Fruit fly (Drosophila melanogaster): ENCODE results near the gene CG12078.

CG12078 gene

DNA sequence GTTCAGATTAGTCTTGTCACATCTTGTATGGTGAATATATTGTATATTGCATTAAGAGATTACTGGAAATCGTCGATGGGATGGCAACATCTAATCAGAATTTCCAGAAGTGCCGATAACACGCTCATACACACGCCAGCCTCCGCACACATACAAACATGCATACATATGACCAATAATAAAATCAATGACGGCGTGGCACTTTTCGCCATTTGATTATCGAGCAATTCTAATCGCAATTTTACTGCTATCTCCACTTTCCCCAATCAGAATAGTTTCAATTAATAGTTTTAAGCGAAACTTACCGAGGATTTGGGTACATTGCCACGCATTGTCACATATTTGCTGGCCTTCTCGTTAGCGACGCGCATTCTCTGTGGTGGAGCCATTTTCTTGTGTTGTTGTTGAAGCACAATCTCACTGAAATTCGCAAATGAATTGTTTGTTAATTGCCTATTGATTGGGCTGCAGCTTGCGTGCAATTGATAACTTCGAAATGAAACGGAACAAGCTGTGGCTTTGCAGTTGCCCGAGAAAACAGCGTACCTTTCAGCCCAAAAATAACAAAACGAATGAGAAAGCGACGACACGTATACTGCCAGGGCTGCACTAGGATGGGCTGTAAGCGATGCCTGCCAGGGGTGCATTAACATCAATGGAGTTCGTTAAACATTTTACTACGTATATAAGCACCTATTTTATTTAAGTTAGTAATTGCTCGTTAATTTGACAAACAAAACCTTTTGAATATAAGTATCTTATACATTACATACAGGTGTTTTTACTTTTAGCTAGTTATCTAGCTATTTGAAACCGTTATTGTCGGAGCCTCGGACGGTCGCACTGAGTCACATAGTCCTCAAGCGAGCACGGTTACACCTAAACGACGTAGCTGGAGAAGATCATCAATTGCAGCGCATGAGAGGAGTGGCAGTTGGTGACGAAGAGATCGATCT is 45.4 kb downstream of the CG12078 start, which contains the start of the genes CG32276 and gry:
Gene CG32276, minus strand, starts transcription at position 601 of the 956 bp plus-strand sequence.
Gene gry, plus strand, starts transcription at position 644 of the 956 bp plus-strand sequence.
- TF ChIP-seq noc (tag; optimal IDR thresholded peaks at IDR 0.05): peak; percentile 82

DNA sequence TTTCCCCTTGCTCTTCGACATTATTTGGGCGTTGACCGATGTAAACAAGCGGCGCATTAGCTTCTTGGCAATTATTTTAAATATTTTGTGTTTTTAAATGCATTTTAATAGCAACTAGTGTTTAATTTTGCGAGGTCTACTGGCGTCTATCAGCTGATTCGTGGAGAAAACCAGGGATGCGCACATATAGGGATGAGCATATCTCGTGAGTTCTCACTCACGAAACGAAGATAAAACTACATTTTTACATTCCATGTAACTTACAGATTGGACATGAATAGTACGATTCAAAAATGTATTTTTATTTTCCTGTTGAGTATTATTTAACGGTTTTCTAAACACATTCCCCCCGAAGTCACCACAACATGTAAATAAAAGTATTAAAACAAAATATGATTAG is 46.6 kb downstream of the CG12078 start, which contains the start of gene CG14966:
Gene CG14966, minus strand, starts transcription at position 168 of the 400 bp plus-strand sequence.
- TF ChIP-seq noc (tag; optimal IDR thresholded peaks at IDR 0.05): no peak

DNA sequence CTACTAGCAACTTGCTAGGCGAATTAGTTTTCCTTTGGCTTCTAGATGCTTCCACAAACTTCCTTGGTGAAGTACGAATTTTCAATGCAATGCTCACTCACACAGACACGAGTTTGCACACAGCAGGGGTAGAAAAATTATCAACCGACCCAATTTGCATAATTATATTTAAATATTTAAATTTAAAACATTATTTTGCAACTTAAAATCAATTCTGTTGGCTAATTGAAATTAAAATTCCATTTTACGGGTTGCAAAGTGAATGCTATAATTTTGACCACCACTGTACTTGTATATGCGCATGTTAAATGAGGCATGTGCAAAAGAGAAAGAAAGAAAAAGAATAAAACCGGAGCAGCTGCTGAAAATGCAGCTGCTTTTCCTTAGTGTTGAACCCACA is 50.0 kb downstream of the CG12078 start:
- peak; percentile 93 for TF ChIP-seq noc (tag; optimal IDR thresholded peaks at IDR 0.05)

Data from whole organism, larva.